Worm (Caenorhabditis elegans): ENCODE measurements around the gene Y57G11C.1147.

DNA sequence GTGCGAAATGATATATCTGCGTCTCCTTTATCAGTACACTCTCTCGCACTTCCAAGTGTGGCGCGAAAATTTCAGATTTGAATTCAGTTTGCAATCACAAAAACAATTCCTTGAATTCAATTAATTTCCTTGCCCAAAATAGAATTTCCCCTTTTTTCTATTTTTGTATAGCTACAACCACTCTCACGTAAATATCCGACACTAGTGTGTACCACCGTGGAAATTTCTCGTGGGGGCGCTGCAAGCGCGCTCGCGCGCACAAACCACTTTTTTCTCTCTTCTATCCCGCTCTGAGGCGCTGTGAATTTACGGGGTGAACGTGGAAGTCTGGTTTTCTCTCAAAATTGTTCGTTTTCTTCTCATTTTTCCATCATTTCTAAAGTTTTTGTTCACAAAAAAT, 15.8 kb downstream of the Y57G11C.1147 start, which contains the start of gene Y57G11C.8:
- TF ChIP-seq W03F9.2 (tag; optimal IDR thresholded peaks at IDR 0.05) (no peak), him-1 (tag; optimal IDR thresholded peaks at IDR 0.05) (no peak), dao-5 (tag; optimal IDR thresholded peaks at IDR 0.05) (no peak)
